Worm (Caenorhabditis elegans) whole organism, young adult: ENCODE results near the gene kel-1.

ENCODE experiments used
- Y67H2A.10 ChIP-seq: fragments of 200-800 bp; sonication (Bioruptor generic); conservative IDR thresholded peaks from 2 replicates; pipeline ENCODE4 v1.3.6; 2022; ENCODE audit warnings: missing genetic modification reagents, missing genetic modification characterization, missing compliant biosample characterization
- ama-1 ChIP-seq, 3 experiments: fragments of 150-350 bp in 1 of 3; sonication (generic microtip) in 2 of 3; optimal IDR thresholded peaks; 2 replicates each; lab custom pipeline; 2014 to 2018; ENCODE audit warnings: missing biosample characterization in 2 of 3, missing genetic modification characterization in 2 of 3, missing genetic modification reagents in 2 of 3
- bed-2 ChIP-seq: fragments of 200-800 bp; sonication (Bioruptor generic); IDR thresholded peaks from 2 replicates; pipeline ENCODE4 v1.3.6; 2022; ENCODE audit warnings: missing genetic modification reagents, missing genetic modification characterization, missing compliant biosample characterization
- cebp-2 ChIP-seq: fragments of 200-800 bp; sonication (Bioruptor generic); IDR thresholded peaks from 2 replicates; pipeline ENCODE4 v1.3.6; 2022; ENCODE audit warnings: missing genetic modification characterization, missing compliant biosample characterization
- mxl-1 ChIP-seq: sonication (generic microtip); optimal IDR thresholded peaks from 2 replicates; lab custom pipeline; 2016; ENCODE audit warnings: missing genetic modification characterization, missing compliant biosample characterization
- nfya-1 ChIP-seq: sonication (generic microtip); optimal IDR thresholded peaks from 2 replicates; lab custom pipeline; 2017; ENCODE audit warnings: antibody characterized with exemption, missing compliant biosample characterization, missing genetic modification characterization, borderline replicate concordance; ENCODE audit not compliant: insufficient read depth
- pha-4 ChIP-seq: fragments of 150-350 bp; sonication (generic microtip); optimal IDR thresholded peaks from 2 replicates; lab custom pipeline; 2014; ENCODE audit warnings: missing biosample characterization, missing genetic modification reagents, missing genetic modification characterization
- sea-2 ChIP-seq: fragments of 200-800 bp; sonication (Bioruptor generic); IDR thresholded peaks from 2 replicates; pipeline ENCODE4 v1.3.6; 2022; ENCODE audit warnings: missing genetic modification characterization, missing compliant biosample characterization
- ztf-18 ChIP-seq: sonication (generic microtip); optimal IDR thresholded peaks from 2 replicates; lab custom pipeline; 2016; ENCODE audit warnings: missing genotype, mild to moderate bottlenecking, missing genetic modification characterization, missing compliant biosample characterization

- TF ChIP-seq mxl-1 (tag; lab: Kevin White, UChicago) (no peak), ama-1 (optimal IDR thresholded peaks at IDR 0.05; lab: Kevin White, UChicago) (no peak), ama-1 (GFP tag; optimal IDR thresholded peaks at IDR 0.05; lab: Kevin White, UChicago) (no peak), bed-2 (GFP tag; lab: Robert Waterston, UW) (no peak), pha-4 (tag; lab: Kevin White, UChicago) (no peak), nfya-1 (tag; lab: Kevin White, UChicago) (no peak), Y67H2A.10 (no peak), ztf-18 (no peak), sea-2 (GFP tag; lab: Robert Waterston, UW) (no peak), cebp-2 (GFP tag; lab: Robert Waterston, UW) (no peak)
These were observed 35.2 kb downstream of the kel-1 start, which contains the start of gene ldh-1 for ce11 chrII:11723904-11724303.
